Fruit fly (Drosophila melanogaster) whole organism, embryonic: ENCODE data around the gene Wwox.

Experiments
- Adf1 ChIP-seq: fragments of 200-800 bp; sonication (Bioruptor generic); IDR thresholded peaks from 2 replicates; pipeline ENCODE4 v1.3.6; 2022; ENCODE audit warnings: missing biosample characterization, missing genetic modification characterization
- CG10147 ChIP-seq: fragments of 200-800 bp; sonication (Bioruptor generic); optimal IDR thresholded peaks from 2 replicates; lab custom pipeline; 2019; ENCODE audit warnings: missing biosample characterization, mild to moderate bottlenecking, missing genetic modification characterization, moderate library complexity
- CG10267 ChIP-seq: fragments of 200-800 bp; sonication (Bioruptor generic); optimal IDR thresholded peaks from 2 replicates; lab custom pipeline; 2018; ENCODE audit warnings: missing biosample characterization, mild to moderate bottlenecking, missing genetic modification characterization, moderate library complexity
- CG10462 ChIP-seq: fragments of 200-800 bp; sonication (Bioruptor generic); optimal IDR thresholded peaks from 2 replicates; lab custom pipeline; 2016; ENCODE audit warnings: missing biosample characterization, missing genetic modification characterization
- CG10959 ChIP-seq: fragments of 200-800 bp; sonication (Bioruptor generic); IDR thresholded peaks from 2 replicates; pipeline ENCODE4 v1.3.6; 2022; ENCODE audit warnings: missing biosample characterization, missing genetic modification characterization
- CG10979 ChIP-seq: fragments of 200-800 bp; sonication (Bioruptor generic); optimal IDR thresholded peaks from 2 replicates; lab custom pipeline; 2018; ENCODE audit warnings: missing biosample characterization, mild to moderate bottlenecking, missing genetic modification characterization, moderate library complexity
- CG11093 ChIP-seq: fragments of 200-800 bp; sonication (Bioruptor generic); IDR thresholded peaks from 3 replicates; pipeline ENCODE4 v1.3.6; 2022; ENCODE audit warnings: missing biosample characterization, missing genetic modification characterization
- CG11696 ChIP-seq: fragments of 200-800 bp; sonication (Bioruptor generic); IDR thresholded peaks from 2 replicates; pipeline ENCODE4 v1.3.6; 2022; ENCODE audit warnings: missing biosample characterization, missing genetic modification characterization
- CG12391 ChIP-seq: fragments of 200-800 bp; sonication (Bioruptor generic); optimal IDR thresholded peaks from 3 replicates; lab custom pipeline; 2018; ENCODE audit warnings: missing biosample characterization, mild to moderate bottlenecking, missing genetic modification characterization, moderate library complexity
- CG12744 ChIP-seq: fragments of 200-800 bp; sonication (Bioruptor generic); optimal IDR thresholded peaks from 2 replicates; lab custom pipeline; 2016; ENCODE audit warnings: missing biosample characterization, missing genetic modification characterization
- CG13296 ChIP-seq: fragments of 200-800 bp; sonication (Bioruptor generic); optimal IDR thresholded peaks from 3 replicates; lab custom pipeline; 2018; ENCODE audit warnings: missing biosample characterization, mild to moderate bottlenecking, missing genetic modification characterization
- CG13424 ChIP-seq: fragments of 200-800 bp; sonication (Bioruptor generic); optimal IDR thresholded peaks from 2 replicates; lab custom pipeline; 2019; ENCODE audit warnings: missing biosample characterization, mild to moderate bottlenecking, missing genetic modification characterization, moderate library complexity
- CG14441 ChIP-seq: fragments of 200-800 bp; sonication (Bioruptor generic); IDR thresholded peaks from 2 replicates; pipeline ENCODE4 v1.3.6; 2022; ENCODE audit warnings: missing biosample characterization, missing genetic modification characterization
- CG18476 ChIP-seq: fragments of 200-800 bp; sonication (Bioruptor generic); optimal IDR thresholded peaks from 2 replicates; lab custom pipeline; 2016; ENCODE audit warnings: missing biosample characterization, mild to moderate bottlenecking, missing genetic modification characterization
- CG2875 ChIP-seq: fragments of 200-800 bp; sonication (Bioruptor generic); optimal IDR thresholded peaks from 2 replicates; lab custom pipeline; 2017; ENCODE audit warnings: missing biosample characterization, mild to moderate bottlenecking, missing genetic modification characterization, missing genetic modification reagents
- CG31388 ChIP-seq: fragments of 200-800 bp; sonication (Bioruptor generic); optimal IDR thresholded peaks from 2 replicates; lab custom pipeline; 2016; ENCODE audit warnings: missing biosample characterization, missing genetic modification characterization
- CG3163 ChIP-seq: fragments of 200-800 bp; sonication (Bioruptor generic); optimal IDR thresholded peaks from 3 replicates; lab custom pipeline; 2016; ENCODE audit warnings: missing biosample characterization, missing genetic modification characterization
- CG33213 ChIP-seq: fragments of 200-800 bp; sonication (Bioruptor generic); optimal IDR thresholded peaks from 3 replicates; lab custom pipeline; 2016; ENCODE audit warnings: missing biosample characterization, missing genetic modification characterization
- CG42726 ChIP-seq: fragments of 200-800 bp; sonication (Bioruptor generic); IDR thresholded peaks from 2 replicates; pipeline ENCODE4 v1.3.6; 2022; ENCODE audit warnings: missing biosample characterization, missing genetic modification characterization; ENCODE audit not compliant: partially characterized antibody
- CG4854 ChIP-seq: fragments of 200-800 bp; sonication (Bioruptor generic); optimal IDR thresholded peaks from 2 replicates; lab custom pipeline; 2016; ENCODE audit warnings: missing biosample characterization, missing genetic modification characterization, inconsistent platforms
- CG6254 ChIP-seq: fragments of 200-800 bp; sonication (Bioruptor generic); optimal IDR thresholded peaks from 3 replicates; lab custom pipeline; 2017; ENCODE audit warnings: mild to moderate bottlenecking, missing biosample characterization, missing genetic modification reagents, missing genetic modification characterization
- CG7839 ChIP-seq: fragments of 200-800 bp; sonication (Bioruptor generic); optimal IDR thresholded peaks from 3 replicates; lab custom pipeline; 2018; ENCODE audit warnings: missing biosample characterization, mild to moderate bottlenecking, missing genetic modification characterization, moderate library complexity
- CG8089 ChIP-seq: fragments of 200-800 bp; sonication (Bioruptor generic); optimal IDR thresholded peaks from 3 replicates; lab custom pipeline; 2016; ENCODE audit warnings: missing biosample characterization, missing genetic modification characterization
- CG8765 ChIP-seq: fragments of 200-800 bp; sonication (Bioruptor generic); IDR thresholded peaks from 2 replicates; pipeline ENCODE4 v1.3.6; 2022; ENCODE audit warnings: missing biosample characterization, missing genetic modification characterization
- CG8924 ChIP-seq: fragments of 200-800 bp; optimal IDR thresholded peaks from 3 replicates; lab custom pipeline; 2019; ENCODE audit warnings: missing biosample characterization, mild to moderate bottlenecking, missing genetic modification characterization, moderate library complexity
- CG9215 ChIP-seq: fragments of 200-800 bp; sonication (Bioruptor generic); IDR thresholded peaks from 2 replicates; pipeline ENCODE4 v1.3.6; 2022; ENCODE audit warnings: missing biosample characterization, missing genetic modification characterization
- CG9817 ChIP-seq: fragments of 200-800 bp; sonication (Bioruptor generic); optimal IDR thresholded peaks from 2 replicates; lab custom pipeline; 2018; ENCODE audit warnings: missing biosample characterization, mild to moderate bottlenecking, missing genetic modification characterization, moderate library complexity
- Dek ChIP-seq: fragments of 200-800 bp; sonication (Bioruptor generic); optimal IDR thresholded peaks from 3 replicates; lab custom pipeline; 2019; ENCODE audit warnings: missing biosample characterization, mild to moderate bottlenecking, missing genetic modification characterization, moderate library complexity
- Dip3 ChIP-seq: fragments of 200-800 bp; sonication (Bioruptor generic); optimal IDR thresholded peaks from 3 replicates; lab custom pipeline; 2016; ENCODE audit warnings: missing biosample characterization, missing genetic modification characterization
- ERR ChIP-seq: fragments of 200-800 bp; sonication (Bioruptor generic); optimal IDR thresholded peaks from 2 replicates; lab custom pipeline; 2016; ENCODE audit warnings: missing biosample characterization, missing genetic modification characterization
- Hr51 ChIP-seq, 2 experiments: fragments of 200-800 bp; sonication (Bioruptor generic); optimal IDR thresholded peaks; 2 replicates in 1 of 2; 3 replicates in 1 of 2; lab custom pipeline; 2016 to 2018; ENCODE audit warnings: missing biosample characterization in 2 of 2, missing genetic modification characterization in 2 of 2, mild to moderate bottlenecking in 1 of 2, moderate library complexity in 1 of 2
- Lpt ChIP-seq: fragments of >200 bp; optimal IDR thresholded peaks from 2 replicates; lab custom pipeline; 2018; ENCODE audit warnings: missing biosample characterization, missing genetic modification characterization
- NFAT ChIP-seq: fragments of 200-800 bp; sonication (Bioruptor generic); IDR thresholded peaks from 2 replicates; pipeline ENCODE4 v1.3.6; 2022; ENCODE audit warnings: missing biosample characterization, missing genetic modification characterization
- Sox102F ChIP-seq: fragments of 200-800 bp; sonication (Bioruptor generic); optimal IDR thresholded peaks from 2 replicates; lab custom pipeline; 2018; ENCODE audit warnings: missing biosample characterization, mild to moderate bottlenecking, missing genetic modification characterization, moderate library complexity
- TFAM ChIP-seq: fragments of 200-800 bp; sonication (Bioruptor generic); optimal IDR thresholded peaks from 2 replicates; lab custom pipeline; 2017; ENCODE audit warnings: missing biosample characterization, missing genetic modification characterization, inconsistent platforms
- Xrp1 ChIP-seq: fragments of 200-800 bp; sonication (Bioruptor generic); IDR thresholded peaks from 2 replicates; pipeline ENCODE4 v1.3.6; 2022; ENCODE audit warnings: missing biosample characterization, missing genetic modification characterization
- ase ChIP-seq: fragments of 200-800 bp; sonication (Bioruptor generic); IDR thresholded peaks from 3 replicates; pipeline ENCODE4 v1.3.6; 2022; ENCODE audit warnings: missing biosample characterization, missing genetic modification characterization
- disco-r ChIP-seq: fragments of 200-800 bp; sonication (Bioruptor generic); optimal IDR thresholded peaks from 2 replicates; lab custom pipeline; 2016; ENCODE audit warnings: missing biosample characterization, missing genetic modification characterization
- fd102C ChIP-seq: fragments of 200-800 bp; sonication (Bioruptor generic); optimal IDR thresholded peaks from 2 replicates; lab custom pipeline; 2018; ENCODE audit warnings: missing biosample characterization, mild to moderate bottlenecking, missing genetic modification characterization, moderate library complexity
- gcm ChIP-seq: fragments of 200-800 bp; sonication (Bioruptor generic); optimal IDR thresholded peaks from 2 replicates; lab custom pipeline; 2019; ENCODE audit warnings: missing biosample characterization, mild to moderate bottlenecking, missing genetic modification characterization, moderate library complexity
- gcm2 ChIP-seq: fragments of 200-800 bp; sonication (Bioruptor generic); optimal IDR thresholded peaks from 2 replicates; lab custom pipeline; 2016; ENCODE audit warnings: missing biosample characterization, missing genetic modification characterization
- gsb-n ChIP-seq: fragments of 200-800 bp; sonication (Bioruptor generic); optimal IDR thresholded peaks from 3 replicates; lab custom pipeline; 2018; ENCODE audit warnings: missing biosample characterization, mild to moderate bottlenecking, missing genetic modification characterization
- hb ChIP-seq: fragments of 200-800 bp; sonication (Bioruptor generic); IDR thresholded peaks from 3 replicates; pipeline ENCODE4 v1.3.6; 2022; ENCODE audit warnings: missing biosample characterization, missing genetic modification characterization; ENCODE audit not compliant: partially characterized antibody
- nom ChIP-seq: fragments of 200-800 bp; sonication (Bioruptor generic); optimal IDR thresholded peaks from 2 replicates; lab custom pipeline; 2017; ENCODE audit warnings: missing biosample characterization, missing genetic modification characterization, mild to moderate bottlenecking, moderate library complexity, missing genetic modification reagents
- unpg ChIP-seq: fragments of 200-800 bp; sonication (Bioruptor generic); optimal IDR thresholded peaks from 3 replicates; lab custom pipeline; 2018; ENCODE audit warnings: missing biosample characterization, mild to moderate bottlenecking, missing genetic modification characterization, moderate library complexity
- vfl ChIP-seq: fragments of 200-800 bp; sonication (Bioruptor generic); optimal IDR thresholded peaks from 2 replicates; lab custom pipeline; 2016; ENCODE audit warnings: missing biosample characterization, missing genetic modification characterization
- wek ChIP-seq: fragments of 200-800 bp; sonication (Bioruptor generic); optimal IDR thresholded peaks from 3 replicates; lab custom pipeline; 2018; ENCODE audit warnings: missing biosample characterization, mild to moderate bottlenecking, missing genetic modification characterization, moderate library complexity
- z ChIP-seq: fragments of 200-800 bp; sonication (Bioruptor generic); IDR thresholded peaks from 3 replicates; pipeline ENCODE4 v1.3.6; 2022; ENCODE audit warnings: missing biosample characterization, missing genetic modification characterization

Wwox gene

DNA sequence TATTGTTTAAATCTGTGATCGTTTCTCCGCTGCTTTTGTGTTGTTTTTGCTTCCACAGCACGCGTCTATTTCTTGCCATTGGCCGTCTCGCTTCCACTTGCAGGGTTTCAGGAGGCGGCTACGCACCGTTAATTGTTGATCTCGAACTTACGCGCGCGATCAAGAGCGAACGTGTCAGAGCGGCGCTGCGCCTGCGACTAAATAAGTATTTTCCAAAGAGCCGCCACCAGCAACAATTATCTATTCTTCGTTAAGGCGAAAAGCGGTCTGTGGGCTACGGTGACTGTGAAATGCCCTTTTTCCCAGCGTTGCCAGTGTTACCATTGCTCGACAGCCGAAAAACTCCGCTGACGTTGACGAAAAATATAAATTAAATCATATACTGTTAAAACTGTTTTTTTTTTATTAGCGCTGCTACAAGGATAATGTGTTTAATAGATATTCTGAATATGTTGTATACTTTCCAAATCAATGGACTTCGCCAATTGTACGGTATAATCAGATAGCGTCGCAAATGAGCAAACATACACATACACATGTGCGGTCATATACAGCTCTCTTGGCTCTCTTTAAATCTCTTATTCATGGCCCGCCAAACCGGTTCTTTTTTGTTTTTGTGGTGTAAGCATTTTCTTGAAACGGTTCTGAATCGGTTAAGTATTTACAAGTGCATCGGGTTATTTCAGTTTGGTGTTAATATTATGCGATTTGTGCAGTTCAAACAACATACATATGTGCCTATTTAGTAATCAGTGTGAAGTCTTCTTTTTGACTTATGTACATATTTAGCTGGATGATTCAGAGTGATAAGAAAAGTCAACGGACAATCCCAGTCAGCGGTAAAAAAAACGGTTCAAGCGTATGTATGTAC, 9.9 kb downstream of the Wwox start, which contains the start of gene pes (continued):
- peak; percentile 88 for TF ChIP-seq Sox102F (GFP tag; lab: Kevin White, UChicago)
- TF ChIP-seq CG8924 (tag; lab: Kevin White, UChicago), result peak; percentile 44
- TF ChIP-seq Lpt (GFP tag; lab: Kevin White, UChicago), result no peak
- TF ChIP-seq CG14441 (GFP tag; lab: Robert Waterston, UW), result peak; percentile 91
- TF ChIP-seq Dip3, result peak; percentile 90
- TF ChIP-seq gsb-n (tag; lab: Kevin White, UChicago), result peak; percentile 98
- TF ChIP-seq Adf1, result peak; percentile 76
- no peak for TF ChIP-seq CG2875 (GFP tag; lab: Kevin White, UChicago)
- TF ChIP-seq Dek (tag; lab: Kevin White, UChicago), result no peak
- TF ChIP-seq CG10959, result peak; percentile 89
- TF ChIP-seq Xrp1 (GFP tag; lab: Robert Waterston, UW), result peak; percentile 97
- TF ChIP-seq disco-r (GFP tag; lab: Kevin White, UChicago), result no peak
- TF ChIP-seq CG13296 (GFP tag; lab: Kevin White, UChicago), result peak; percentile 96
- peak; percentile 96 for TF ChIP-seq CG7839 (tag; lab: Kevin White, UChicago)
- TF ChIP-seq ERR (GFP tag; lab: Kevin White, UChicago), result peak; percentile 64
- peak; percentile 89 for TF ChIP-seq ase (GFP tag; lab: Robert Waterston, UW)
- TF ChIP-seq fd102C (GFP tag; lab: Kevin White, UChicago), result no peak
- peak; percentile 91 for TF ChIP-seq NFAT (GFP tag; lab: Robert Waterston, UW)
- peak; percentile 87 for TF ChIP-seq CG8765
- peak; percentile 71 for TF ChIP-seq vfl (GFP tag; lab: Kevin White, UChicago)
- no peak for TF ChIP-seq z
- TF ChIP-seq wek (GFP tag; lab: Kevin White, UChicago), result peak; percentile 74
- peak; percentile 92 for TF ChIP-seq CG11093 (GFP tag; lab: Robert Waterston, UW)
- TF ChIP-seq CG10979, result peak; percentile 91
- peak; percentile 86 for TF ChIP-seq CG6254 (GFP tag; lab: Kevin White, UChicago)
- TF ChIP-seq CG42726 (GFP tag; lab: Robert Waterston, UW), result peak; percentile 55
- peak; percentile 95 for TF ChIP-seq CG18476
- peak; percentile 95 for TF ChIP-seq CG10147
- peak; percentile 84 for TF ChIP-seq CG9817
- no peak for TF ChIP-seq hb (GFP tag; lab: Robert Waterston, UW)
- no peak for TF ChIP-seq CG8089 (GFP tag; lab: Kevin White, UChicago)
- TF ChIP-seq CG4854 (GFP tag; lab: Kevin White, UChicago), result peak; percentile 81
- TF ChIP-seq CG9215 (GFP tag; lab: Robert Waterston, UW), result peak; percentile 95
- TF ChIP-seq gcm2 (GFP tag; lab: Kevin White, UChicago), result no peak
- no peak for TF ChIP-seq CG12391 (tag; lab: Kevin White, UChicago)
- peak; percentile 59 for TF ChIP-seq CG33213 (GFP tag; lab: Kevin White, UChicago)
- TF ChIP-seq TFAM, result peak; percentile 65
- peak; percentile 81 for TF ChIP-seq CG11696 (GFP tag; lab: Robert Waterston, UW)
- TF ChIP-seq CG3163 (GFP tag; lab: Kevin White, UChicago), result peak; percentile 90
- peak; percentile 91 for TF ChIP-seq nom (GFP tag; lab: Kevin White, UChicago)
- peak; percentile 89 for TF ChIP-seq CG10267
- TF ChIP-seq unpg (GFP tag; lab: Kevin White, UChicago), result peak; percentile 84
- TF ChIP-seq CG13424 (tag; lab: Kevin White, UChicago), result peak; percentile 20
- TF ChIP-seq CG10462 (GFP tag; lab: Kevin White, UChicago), result peak; percentile 69
- peak; percentile 89 for TF ChIP-seq CG31388 (GFP tag; lab: Kevin White, UChicago)
- TF ChIP-seq Hr51 (GFP tag; optimal IDR thresholded peaks at IDR 0.05; lab: Kevin White, UChicago), result peak; percentile 90 to 93
- no peak for TF ChIP-seq gcm
- peak; percentile 58 for TF ChIP-seq CG12744 (GFP tag; lab: Kevin White, UChicago)
